Fruit fly (Drosophila melanogaster): ENCODE measurements around the gene CG9205.
A peak's percentile ranks its signal among the peaks of the same experiment; 100 is the strongest.

CG9205 gene

dm6 chr3L:1010969-1011368, 23.5 kb upstream of the CG9205 start:
- TF ChIP-seq woc (GFP tag; optimal IDR thresholded peaks at IDR 0.05) (no peak), dsf (GFP tag; optimal IDR thresholded peaks at IDR 0.05; ENCODE audit: borderline replicate concordance) (no peak), Hnf4 (GFP tag; optimal IDR thresholded peaks at IDR 0.05) (no peak), Mio (GFP tag; optimal IDR thresholded peaks at IDR 0.05) (no peak), Abd-B (GFP tag; optimal IDR thresholded peaks at IDR 0.05) (no peak), psq (GFP tag; optimal IDR thresholded peaks at IDR 0.05) (no peak), usp (GFP tag; optimal IDR thresholded peaks at IDR 0.05) (no peak), br (GFP tag; optimal IDR thresholded peaks at IDR 0.05) (no peak), Dfd (GFP tag; optimal IDR thresholded peaks at IDR 0.05) (no peak)

dm6 chr3L:1019876-1020275, 14.6 kb upstream of the CG9205 start:
- TF ChIP-seq dmrt93B (GFP tag; optimal IDR thresholded peaks at IDR 0.05) (no peak), CG9705 (GFP tag; optimal IDR thresholded peaks at IDR 0.05) (no peak), foxo (GFP tag; optimal IDR thresholded peaks at IDR 0.05) (no peak), ey (GFP tag; optimal IDR thresholded peaks at IDR 0.05) (no peak), OdsH (GFP tag; optimal IDR thresholded peaks at IDR 0.05) (no peak), tai (GFP tag; optimal IDR thresholded peaks at IDR 0.05) (no peak), usp (GFP tag; optimal IDR thresholded peaks at IDR 0.05) (no peak), Hr83 (GFP tag; optimal IDR thresholded peaks at IDR 0.05; ENCODE audit: poor library complexity, severe bottlenecking) (no peak), sage (GFP tag; optimal IDR thresholded peaks at IDR 0.05) (no peak), dl (GFP tag; optimal IDR thresholded peaks at IDR 0.05; ENCODE audit: insufficient read depth in 1 of 2, partially characterized antibody in 2 of 2) (no peak), fru (GFP tag; optimal IDR thresholded peaks at IDR 0.05) (no peak), Jra (GFP tag; optimal IDR thresholded peaks at IDR 0.05) (no peak), pan (optimal IDR thresholded peaks at IDR 0.05) (no peak), GATAd (GFP tag; optimal IDR thresholded peaks at IDR 0.05) (no peak), HLH106 (tag; optimal IDR thresholded peaks at IDR 0.05) (no peak), psq (GFP tag; optimal IDR thresholded peaks at IDR 0.05) (no peak), brk (GFP tag; optimal IDR thresholded peaks at IDR 0.05) (no peak), Mio (GFP tag; optimal IDR thresholded peaks at IDR 0.05) (no peak), jim (GFP tag; optimal IDR thresholded peaks at IDR 0.05) (no peak), Myc (optimal IDR thresholded peaks at IDR 0.05) (no peak)

- no peak for TF ChIP-seq Mio (GFP tag; optimal IDR thresholded peaks at IDR 0.05)
- no peak for TF ChIP-seq OdsH (GFP tag; optimal IDR thresholded peaks at IDR 0.05)
- TF ChIP-seq Dfd (GFP tag; optimal IDR thresholded peaks at IDR 0.05) = no peak
- TF ChIP-seq pan (optimal IDR thresholded peaks at IDR 0.05) = no peak
- no peak for TF ChIP-seq GATAd (GFP tag; optimal IDR thresholded peaks at IDR 0.05)
- TF ChIP-seq CrebA (GFP tag; optimal IDR thresholded peaks at IDR 0.05; ENCODE audit: borderline replicate concordance) = no peak
- TF ChIP-seq usp (GFP tag; optimal IDR thresholded peaks at IDR 0.05) = no peak
- TF ChIP-seq sv (GFP tag; optimal IDR thresholded peaks at IDR 0.05) = no peak
- no peak for TF ChIP-seq Myc (optimal IDR thresholded peaks at IDR 0.05)
- no peak for TF ChIP-seq CG32264 (GFP tag; optimal IDR thresholded peaks at IDR 0.05)
- no peak for TF ChIP-seq br (GFP tag; optimal IDR thresholded peaks at IDR 0.05)
- TF ChIP-seq Abd-B (GFP tag; optimal IDR thresholded peaks at IDR 0.05) = no peak
- no peak for TF ChIP-seq N (GFP tag; optimal IDR thresholded peaks at IDR 0.05)
- no peak for TF ChIP-seq Hnf4 (GFP tag; optimal IDR thresholded peaks at IDR 0.05)
- TF ChIP-seq lola (GFP tag; optimal IDR thresholded peaks at IDR 0.05) = no peak
Measured at dm6 chr3L:1021642-1022041, 12.9 kb upstream of the CG9205 start.

dm6 chr3L:1022206-1022605, 12.3 kb upstream of the CG9205 start:
- TF ChIP-seq rgr (GFP tag; optimal IDR thresholded peaks at IDR 0.05) (peak; percentile 33), GATAd (GFP tag; optimal IDR thresholded peaks at IDR 0.05) (no peak), Rel (GFP tag; optimal IDR thresholded peaks at IDR 0.05) (no peak), Rel (tag; optimal IDR thresholded peaks at IDR 0.05) (no peak), ey (GFP tag; optimal IDR thresholded peaks at IDR 0.05) (no peak), fru (GFP tag; optimal IDR thresholded peaks at IDR 0.05) (peak; percentile 11), h (GFP tag; optimal IDR thresholded peaks at IDR 0.05) (peak; percentile 58), foxo (GFP tag; optimal IDR thresholded peaks at IDR 0.05) (no peak), dmrt93B (GFP tag; optimal IDR thresholded peaks at IDR 0.05) (peak; percentile 19), Hr83 (GFP tag; optimal IDR thresholded peaks at IDR 0.05; ENCODE audit: poor library complexity, severe bottlenecking) (peak; percentile 86)

Measured in whole organism, wandering third instar larva.